Worm (Caenorhabditis elegans) whole organism, young adult: Measurements from ENCODE around the gene ZC190.6.

Experiments
- B0035.1 ChIP-seq: sonication (generic microtip); optimal IDR thresholded peaks from 2 replicates; lab custom pipeline; 2016; ENCODE audit warnings: missing genetic modification characterization, mild to moderate bottlenecking, missing compliant biosample characterization, missing genotype, missing genetic modification reagents
- D2030.7 ChIP-seq: fragments of 200-800 bp; sonication (Bioruptor generic); IDR thresholded peaks from 2 replicates; pipeline ENCODE4 v1.3.6; 2022; ENCODE audit warnings: missing genetic modification reagents, missing genetic modification characterization, missing compliant biosample characterization
- F23B12.7 ChIP-seq: sonication (generic microtip); optimal IDR thresholded peaks from 2 replicates; lab custom pipeline; 2017; ENCODE audit warnings: missing genetic modification characterization, mild to moderate bottlenecking, missing compliant biosample characterization, antibody characterized with exemption, moderate library complexity; ENCODE audit not compliant: insufficient read depth
- F33H1.4 ChIP-seq: fragments of 200-800 bp; sonication (Bioruptor generic); IDR thresholded peaks from 2 replicates; pipeline ENCODE4 v1.3.6; 2022; ENCODE audit warnings: missing genetic modification reagents, missing genetic modification characterization, missing compliant biosample characterization
- F39B2.1 ChIP-seq: fragments of 200-800 bp; sonication (Bioruptor generic); IDR thresholded peaks from 2 replicates; pipeline ENCODE4 v1.3.6; 2022; ENCODE audit warnings: missing genetic modification reagents, missing genetic modification characterization, missing compliant biosample characterization
- K12H6.12 ChIP-seq: fragments of 200-800 bp; sonication (Bioruptor generic); optimal IDR thresholded peaks from 2 replicates; lab custom pipeline; 2018; ENCODE audit warnings: mild to moderate bottlenecking, missing genetic modification characterization, missing compliant biosample characterization
- Y56A3A.18 ChIP-seq: fragments of 200-800 bp; sonication (Bioruptor generic); IDR thresholded peaks from 2 replicates; pipeline ENCODE4 v1.3.6; 2022; ENCODE audit warnings: missing genetic modification reagents, missing genetic modification characterization, missing compliant biosample characterization
- Y95B8A.8 ChIP-seq: fragments of 200-800 bp; sonication (Bioruptor generic); IDR thresholded peaks from 2 replicates; pipeline ENCODE4 v1.3.6; 2022; ENCODE audit warnings: missing genetic modification reagents, missing genetic modification characterization, missing compliant biosample characterization
- aptf-2 ChIP-seq: fragments of 200-800 bp; sonication (Bioruptor generic); conservative IDR thresholded peaks from 2 replicates; pipeline ENCODE4 v1.3.6; 2022; ENCODE audit warnings: missing genetic modification reagents, missing genetic modification characterization, missing compliant biosample characterization
- bed-1 ChIP-seq: fragments of 200-800 bp; sonication (Bioruptor generic); IDR thresholded peaks from 2 replicates; pipeline ENCODE4 v1.3.6; 2022; ENCODE audit warnings: missing genetic modification reagents, missing genetic modification characterization, missing compliant biosample characterization
- ccch-3 ChIP-seq: fragments of 200-800 bp; sonication (Bioruptor generic); optimal IDR thresholded peaks from 2 replicates; lab custom pipeline; 2018; ENCODE audit warnings: mild to moderate bottlenecking, missing genetic modification characterization, missing compliant biosample characterization
- cebp-1 ChIP-seq, 2 experiments: fragments of 200-800 bp in 1 of 2; sonication (Bioruptor generic) in 1 of 2; sonication (generic microtip) in 1 of 2; IDR thresholded peaks in 1 of 2; optimal IDR thresholded peaks in 1 of 2; 2 replicates each; pipeline versions ENCODE4 v1.3.6 to Lab custom; 2017 to 2022; ENCODE audit warnings: missing compliant biosample characterization in 2 of 2, missing genetic modification characterization in 2 of 2, mild to moderate bottlenecking in 1 of 2, missing genetic modification reagents in 1 of 2, moderate library complexity in 1 of 2
- ceh-79 ChIP-seq: sonication (generic microtip); optimal IDR thresholded peaks from 2 replicates; lab custom pipeline; 2017; ENCODE audit warnings: mild to moderate bottlenecking, missing genetic modification characterization, missing compliant biosample characterization
- dox-1 ChIP-seq: fragments of 200-800 bp; sonication (Bioruptor generic); IDR thresholded peaks from 2 replicates; pipeline ENCODE4 v1.3.6; 2022; ENCODE audit warnings: missing genetic modification reagents, missing genetic modification characterization, missing compliant biosample characterization
- efl-1 ChIP-seq: fragments of 150-350 bp; optimal IDR thresholded peaks from 2 replicates; lab custom pipeline; 2014; ENCODE audit warnings: missing biosample characterization, missing genetic modification reagents, missing genetic modification characterization
- gei-17 ChIP-seq: fragments of 200-800 bp; sonication (Bioruptor generic); optimal IDR thresholded peaks from 2 replicates; lab custom pipeline; 2018; ENCODE audit warnings: mild to moderate bottlenecking, missing genetic modification characterization, missing compliant biosample characterization
- hmg-1.2 ChIP-seq: fragments of 200-800 bp; sonication (Bioruptor generic); IDR thresholded peaks from 2 replicates; pipeline ENCODE4 v1.3.6; 2022; ENCODE audit warnings: missing genetic modification reagents, missing genetic modification characterization, missing compliant biosample characterization
- hmg-20 ChIP-seq: fragments of 200-800 bp; sonication (Bioruptor generic); IDR thresholded peaks from 2 replicates; pipeline ENCODE4 v1.3.6; 2022; ENCODE audit warnings: missing genetic modification reagents, missing genetic modification characterization, missing compliant biosample characterization
- let-607 ChIP-seq, 2 experiments: fragments of 200-800 bp in 1 of 2; sonication (Bioruptor generic) in 1 of 2; sonication (generic microtip) in 1 of 2; optimal IDR thresholded peaks; 2 replicates each; lab custom pipeline; 2016 to 2018; ENCODE audit warnings: mild to moderate bottlenecking in 2 of 2, missing compliant biosample characterization in 2 of 2, missing genetic modification characterization in 2 of 2, moderate library complexity in 2 of 2, missing genotype in 1 of 2
- lin-54 ChIP-seq: fragments of 200-800 bp; sonication (Bioruptor generic); optimal IDR thresholded peaks from 2 replicates; lab custom pipeline; 2018; ENCODE audit warnings: mild to moderate bottlenecking, missing genetic modification characterization, missing compliant biosample characterization
- lsl-1 ChIP-seq: fragments of 200-800 bp; sonication (Bioruptor generic); optimal IDR thresholded peaks from 2 replicates; lab custom pipeline; 2018; ENCODE audit warnings: mild to moderate bottlenecking, missing genetic modification characterization, moderate library complexity, missing compliant biosample characterization
- lsy-27 ChIP-seq: sonication (generic microtip); optimal IDR thresholded peaks from 2 replicates; lab custom pipeline; 2017; ENCODE audit warnings: missing genetic modification characterization, mild to moderate bottlenecking, missing compliant biosample characterization, antibody characterized with exemption, missing genotype, borderline replicate concordance; ENCODE audit not compliant: insufficient read depth
- madf-6 ChIP-seq: fragments of 200-800 bp; sonication (Bioruptor generic); IDR thresholded peaks from 2 replicates; pipeline ENCODE4 v1.3.6; 2022; ENCODE audit warnings: missing genetic modification reagents, missing genetic modification characterization, missing compliant biosample characterization
- mel-28 ChIP-seq: sonication (generic microtip); optimal IDR thresholded peaks from 2 replicates; lab custom pipeline; 2016; ENCODE audit warnings: borderline replicate concordance, mild to moderate bottlenecking, missing genetic modification characterization, missing compliant biosample characterization
- nhr-27 ChIP-seq: fragments of 200-800 bp; sonication (Bioruptor generic); optimal IDR thresholded peaks from 2 replicates; lab custom pipeline; 2018; ENCODE audit warnings: mild to moderate bottlenecking, missing genetic modification characterization, moderate library complexity, missing compliant biosample characterization
- nhr-80 ChIP-seq: sonication (generic microtip); optimal IDR thresholded peaks from 2 replicates; lab custom pipeline; 2016; ENCODE audit warnings: missing genetic modification characterization, missing compliant biosample characterization
- pbrm-1 ChIP-seq: fragments of 200-800 bp; sonication (Bioruptor generic); IDR thresholded peaks from 2 replicates; pipeline ENCODE4 v1.3.6; 2022; ENCODE audit warnings: missing genetic modification reagents, missing genetic modification characterization, missing compliant biosample characterization
- snpc-3.4 ChIP-seq: sonication (generic microtip); optimal IDR thresholded peaks from 2 replicates; lab custom pipeline; 2017; ENCODE audit warnings: missing genetic modification characterization, mild to moderate bottlenecking, missing compliant biosample characterization, antibody characterized with exemption, moderate library complexity, missing genotype, missing genetic modification reagents
- snpc-4 ChIP-seq, 5 experiments: fragments of 150-350 bp in 1 of 5; sonication (generic microtip) in 4 of 5; optimal IDR thresholded peaks; 2 replicates each; lab custom pipeline; 2014 to 2018; ENCODE audit warnings: missing genetic modification characterization in 5 of 5, missing biosample characterization in 3 of 5, antibody characterized with exemption in 2 of 5, mild to moderate bottlenecking in 2 of 5, missing compliant biosample characterization in 2 of 5, missing genotype in 2 of 5, moderate library complexity in 2 of 5, missing genetic modification reagents in 1 of 5
- somi-1 ChIP-seq: fragments of 200-800 bp; sonication (Bioruptor generic); optimal IDR thresholded peaks from 2 replicates; lab custom pipeline; 2018; ENCODE audit warnings: mild to moderate bottlenecking, missing genetic modification characterization, missing compliant biosample characterization
- sptf-2 ChIP-seq: fragments of 200-800 bp; sonication (Bioruptor generic); optimal IDR thresholded peaks from 2 replicates; lab custom pipeline; 2018; ENCODE audit warnings: mild to moderate bottlenecking, missing genetic modification characterization, missing compliant biosample characterization
- unc-62 ChIP-seq: fragments of 150-350 bp; optimal IDR thresholded peaks from 2 replicates; lab custom pipeline; 2014; ENCODE audit warnings: missing biosample characterization, missing genetic modification reagents, missing genetic modification characterization
- zfh-2 ChIP-seq: fragments of 200-800 bp; sonication (Bioruptor generic); conservative IDR thresholded peaks from 2 replicates; pipeline ENCODE4 v1.3.6; 2022; ENCODE audit warnings: missing genetic modification reagents, missing genetic modification characterization, missing compliant biosample characterization
- ztf-22 ChIP-seq: fragments of 200-800 bp; sonication (Bioruptor generic); optimal IDR thresholded peaks from 2 replicates; lab custom pipeline; 2018; ENCODE audit warnings: mild to moderate bottlenecking, missing genetic modification characterization, moderate library complexity, missing compliant biosample characterization
- ztf-6 ChIP-seq: fragments of 200-800 bp; sonication (Bioruptor generic); IDR thresholded peaks from 2 replicates; pipeline ENCODE4 v1.3.6; 2022; ENCODE audit warnings: missing genetic modification reagents, missing genetic modification characterization, missing compliant biosample characterization

The ZC190.6 gene

ce11 chrV:8661241-8661954 is 15.7 kb downstream of the ZC190.6 start:
- peak; percentile 73 for TF ChIP-seq dox-1 (GFP tag; lab: Robert Waterston, UW)
- no peak for TF ChIP-seq cebp-1 (GFP tag; IDR thresholded peaks at IDR 0.05; lab: Robert Waterston, UW)
- TF ChIP-seq cebp-1 (tag; optimal IDR thresholded peaks at IDR 0.05; lab: Kevin White, UChicago): peak; percentile 48
- TF ChIP-seq mel-28 (tag; lab: Kevin White, UChicago): no peak
- TF ChIP-seq pbrm-1 (GFP tag; lab: Robert Waterston, UW): no peak
- no peak for TF ChIP-seq B0035.1 (tag; lab: Kevin White, UChicago)
- no peak for TF ChIP-seq D2030.7 (GFP tag; lab: Robert Waterston, UW)
- TF ChIP-seq nhr-27 (tag; lab: Kevin White, UChicago): no peak
- TF ChIP-seq F33H1.4: no peak
- no peak for TF ChIP-seq ccch-3
- TF ChIP-seq F23B12.7 (tag; lab: Kevin White, UChicago): no peak
- TF ChIP-seq efl-1 (GFP tag; lab: Kevin White, UChicago): no peak
- no peak for TF ChIP-seq snpc-3.4 (tag; lab: Kevin White, UChicago)
- TF ChIP-seq K12H6.12 (tag; lab: Kevin White, UChicago): no peak
- TF ChIP-seq ceh-79: no peak
- TF ChIP-seq lsy-27 (tag; lab: Kevin White, UChicago): no peak
- no peak for TF ChIP-seq F39B2.1 (GFP tag; lab: Robert Waterston, UW)
- TF ChIP-seq nhr-80 (tag; lab: Kevin White, UChicago): peak; percentile 98
- TF ChIP-seq unc-62 (GFP tag; lab: Kevin White, UChicago): no peak
- TF ChIP-seq gei-17: no peak
- TF ChIP-seq snpc-4 (GFP tag; optimal IDR thresholded peaks at IDR 0.05; lab: Kevin White, UChicago): no peak
- TF ChIP-seq snpc-4 (tag; optimal IDR thresholded peaks at IDR 0.05; lab: Kevin White, UChicago): no peak
- peak; percentile 27 for TF ChIP-seq ztf-22
- TF ChIP-seq Y56A3A.18: no peak
- no peak for TF ChIP-seq bed-1
- no peak for TF ChIP-seq madf-6 (GFP tag; lab: Robert Waterston, UW)
- TF ChIP-seq lsl-1 (GFP tag; lab: Kevin White, UChicago): no peak

DNA sequence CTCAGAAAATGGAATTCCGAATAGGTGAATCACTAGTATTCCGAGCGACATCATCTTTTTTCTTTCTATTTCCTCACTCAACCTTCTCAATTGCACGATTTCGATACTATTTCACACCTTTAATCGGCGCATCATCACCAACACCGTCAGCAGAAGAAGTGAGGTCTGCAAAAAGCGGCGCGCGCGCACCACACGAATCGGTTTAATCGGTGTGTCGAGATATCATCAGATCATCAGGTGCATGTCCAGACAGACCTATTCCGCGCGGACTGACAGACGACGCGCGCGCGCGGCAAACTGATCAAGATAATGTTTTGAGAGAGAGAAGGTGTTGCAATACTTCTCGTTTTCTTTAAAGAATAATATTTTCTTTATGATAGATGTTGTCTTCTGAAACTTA is 16.6 kb downstream of the ZC190.6 start:
- TF ChIP-seq sptf-2 (no peak), lin-54 (GFP tag; lab: Kevin White, UChicago) (no peak), hmg-20 (GFP tag; lab: Robert Waterston, UW) (no peak), ztf-6 (GFP tag; lab: Robert Waterston, UW) (no peak), aptf-2 (GFP tag; lab: Robert Waterston, UW) (no peak), hmg-1.2 (GFP tag; lab: Robert Waterston, UW) (no peak), zfh-2 (GFP tag; lab: Robert Waterston, UW) (peak; percentile 56)

DNA sequence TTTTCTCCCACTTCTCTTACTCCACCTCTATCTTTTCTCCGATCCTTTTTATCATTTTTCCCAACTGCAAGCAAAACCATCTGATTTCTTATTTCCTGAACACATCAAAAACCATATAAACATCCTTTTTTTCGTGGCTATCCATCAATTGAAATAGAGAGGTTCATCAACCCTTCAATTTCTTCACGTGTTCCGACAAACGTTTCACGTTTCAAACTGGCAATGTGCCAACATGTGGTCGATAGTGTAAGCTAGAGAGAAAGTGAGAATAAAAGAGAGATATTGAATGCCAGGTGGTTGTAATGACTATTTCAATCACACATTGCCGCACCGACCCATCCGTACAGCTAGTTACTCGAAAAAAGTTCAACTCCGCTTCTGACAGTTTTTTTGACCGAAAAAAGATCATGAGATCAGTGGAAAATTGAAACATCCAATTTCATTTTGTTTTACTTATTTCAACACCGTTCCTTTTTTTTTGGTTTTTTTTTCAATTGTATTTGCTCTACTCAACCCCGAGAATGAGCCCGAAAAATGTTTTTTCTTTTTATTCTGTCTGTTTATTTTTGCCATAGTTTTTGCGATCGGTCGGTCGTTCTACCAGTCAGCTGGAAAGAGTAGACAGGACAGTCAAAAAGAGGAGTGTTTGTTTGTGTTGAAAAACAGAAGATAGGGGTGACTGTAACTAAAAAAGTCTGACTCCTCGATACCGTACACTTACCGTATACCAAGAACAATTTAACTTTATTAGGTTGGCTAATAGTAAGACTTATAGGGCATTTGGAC is 18.3 kb downstream of the ZC190.6 start:
- TF ChIP-seq somi-1 (GFP tag; lab: Kevin White, UChicago) (peak; percentile 39), let-607 (tag; optimal IDR thresholded peaks at IDR 0.05; lab: Kevin White, UChicago) (peak in 1 of 2 experiments; percentile 38), Y95B8A.8 (GFP tag; lab: Robert Waterston, UW) (no peak), snpc-3.4 (tag; lab: Kevin White, UChicago) (no peak), cebp-1 (GFP tag; IDR thresholded peaks at IDR 0.05; lab: Robert Waterston, UW) (no peak), cebp-1 (tag; optimal IDR thresholded peaks at IDR 0.05; lab: Kevin White, UChicago) (peak; percentile 10), nhr-80 (tag; lab: Kevin White, UChicago) (peak; percentile 20)
